Worm (Caenorhabditis elegans) whole organism, L2 larva: Measurements from ENCODE around the gene C49F8.14.

ENCODE experiments used
- C34F6.9 ChIP-seq: fragments of 150-350 bp; optimal IDR thresholded peaks from 2 replicates; lab custom pipeline; 2014; ENCODE audit warnings: missing biosample characterization, missing genetic modification characterization
- F13H6.1 ChIP-seq: sonication (generic microtip); optimal IDR thresholded peaks from 2 replicates; lab custom pipeline; 2016; ENCODE audit warnings: missing genetic modification characterization, missing compliant biosample characterization
- alr-1 ChIP-seq: fragments of 150-350 bp; optimal IDR thresholded peaks from 2 replicates; lab custom pipeline; 2014; ENCODE audit warnings: missing biosample characterization, missing genetic modification characterization
- ama-1 ChIP-seq: fragments of 150-350 bp; optimal IDR thresholded peaks from 2 replicates; lab custom pipeline; 2018; ENCODE audit warnings: inconsistent platforms
- blmp-1 ChIP-seq: sonication (generic microtip); optimal IDR thresholded peaks from 2 replicates; lab custom pipeline; 2017; ENCODE audit warnings: missing genetic modification characterization, mild to moderate bottlenecking, missing compliant biosample characterization, antibody characterized with exemption, moderate library complexity; ENCODE audit not compliant: insufficient read depth
- crh-2 ChIP-seq: sonication (generic microtip); optimal IDR thresholded peaks from 2 replicates; lab custom pipeline; 2017; ENCODE audit warnings: missing biosample characterization, missing genetic modification characterization
- dmd-4 ChIP-seq: sonication (generic microtip); optimal IDR thresholded peaks from 2 replicates; lab custom pipeline; 2017; ENCODE audit warnings: missing biosample characterization, missing genetic modification characterization
- egl-27 ChIP-seq: sonication (generic microtip); optimal IDR thresholded peaks from 3 replicates; lab custom pipeline; 2017; ENCODE audit warnings: missing biosample characterization, missing genetic modification reagents, missing genetic modification characterization
- elt-1 ChIP-seq: fragments of 150-350 bp; optimal IDR thresholded peaks from 2 replicates; lab custom pipeline; 2014; ENCODE audit warnings: missing biosample characterization, missing genetic modification characterization
- fos-1 ChIP-seq: fragments of 150-350 bp; optimal IDR thresholded peaks from 2 replicates; lab custom pipeline; 2014; ENCODE audit warnings: missing biosample characterization, missing genetic modification characterization
- lin-13 ChIP-seq: fragments of 150-350 bp; optimal IDR thresholded peaks from 2 replicates; lab custom pipeline; 2014; ENCODE audit warnings: missing biosample characterization, missing genetic modification reagents, missing genetic modification characterization
- lin-39 ChIP-seq: fragments of 150-350 bp; optimal IDR thresholded peaks from 2 replicates; lab custom pipeline; 2014; ENCODE audit warnings: missing biosample characterization, missing genetic modification reagents, missing genetic modification characterization
- lsy-2 ChIP-seq, 2 experiments: fragments of 150-350 bp in 1 of 2; sonication (generic microtip) in 1 of 2; optimal IDR thresholded peaks; 2 replicates each; lab custom pipeline; 2014 to 2017; ENCODE audit warnings: missing biosample characterization in 2 of 2, missing genetic modification characterization in 2 of 2
- mab-5 ChIP-seq: fragments of 150-350 bp; optimal IDR thresholded peaks from 2 replicates; lab custom pipeline; 2014; ENCODE audit warnings: missing biosample characterization, missing genetic modification characterization
- mdl-1 ChIP-seq, 2 experiments: fragments of 150-350 bp in 1 of 2; sonication (generic microtip) in 1 of 2; optimal IDR thresholded peaks; 2 replicates each; lab custom pipeline; 2017; ENCODE audit warnings: missing biosample characterization in 2 of 2, missing genetic modification characterization in 2 of 2
- nhr-10 ChIP-seq: sonication (generic microtip); optimal IDR thresholded peaks from 2 replicates; lab custom pipeline; 2017; ENCODE audit warnings: missing biosample characterization, missing genetic modification characterization
- nhr-11 ChIP-seq: fragments of 150-350 bp; optimal IDR thresholded peaks from 2 replicates; lab custom pipeline; 2014; ENCODE audit warnings: missing biosample characterization, missing genetic modification characterization
- nhr-129 ChIP-seq: fragments of 150-350 bp; optimal IDR thresholded peaks from 2 replicates; lab custom pipeline; 2014; ENCODE audit warnings: missing biosample characterization, missing genetic modification characterization
- nhr-25 ChIP-seq: fragments of 150-350 bp; sonication (generic microtip); optimal IDR thresholded peaks from 3 replicates; lab custom pipeline; 2014; ENCODE audit warnings: missing biosample characterization, missing genetic modification characterization
- nhr-6 ChIP-seq: fragments of 150-350 bp; optimal IDR thresholded peaks from 2 replicates; lab custom pipeline; 2014; ENCODE audit warnings: missing biosample characterization, missing genetic modification characterization
- peb-1 ChIP-seq: fragments of 150-350 bp; optimal IDR thresholded peaks from 2 replicates; lab custom pipeline; 2014; ENCODE audit warnings: missing biosample characterization, missing genetic modification characterization
- sem-4 ChIP-seq: fragments of 150-350 bp; optimal IDR thresholded peaks from 2 replicates; lab custom pipeline; 2014; ENCODE audit warnings: missing biosample characterization, missing genetic modification reagents, missing genetic modification characterization
- sma-3 ChIP-seq: sonication (generic microtip); optimal IDR thresholded peaks from 2 replicates; lab custom pipeline; 2016; ENCODE audit warnings: missing genetic modification reagents, missing genetic modification characterization, missing compliant biosample characterization
- sma-9 ChIP-seq, 2 experiments: fragments of 150-350 bp in 1 of 2; sonication (generic microtip) in 1 of 2; optimal IDR thresholded peaks; 2 replicates each; lab custom pipeline; 2014 to 2016; ENCODE audit warnings: missing genetic modification characterization in 2 of 2, mild to moderate bottlenecking in 1 of 2, missing biosample characterization in 1 of 2, missing compliant biosample characterization in 1 of 2, missing genetic modification reagents in 1 of 2, moderate library complexity in 1 of 2
- snpc-4 ChIP-seq: fragments of 150-350 bp; optimal IDR thresholded peaks from 2 replicates; lab custom pipeline; 2014; ENCODE audit warnings: missing biosample characterization, missing genetic modification characterization
- unc-62 ChIP-seq: fragments of 150-350 bp; optimal IDR thresholded peaks from 2 replicates; lab custom pipeline; 2014; ENCODE audit warnings: missing biosample characterization, missing genetic modification reagents, missing genetic modification characterization

The C49F8.14 gene

DNA sequence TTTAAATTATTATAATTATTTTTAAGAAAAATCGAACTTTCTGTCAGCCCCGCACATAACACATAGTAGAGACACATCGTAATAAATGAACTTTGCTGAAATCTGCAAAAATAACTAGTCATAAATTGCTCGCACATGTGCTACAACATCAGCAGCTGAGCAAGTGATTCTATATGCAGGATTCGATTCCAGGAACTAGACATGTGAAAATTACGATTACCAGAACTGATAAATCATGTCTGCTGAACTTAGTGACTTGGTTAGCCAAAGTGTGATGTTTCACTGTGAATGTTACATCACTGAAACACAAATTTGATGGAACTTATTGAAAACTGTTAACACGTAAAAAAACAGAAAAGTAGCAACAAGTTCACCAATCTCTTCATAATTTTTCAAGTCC, 29.5 kb downstream of the C49F8.14 start:
- TF ChIP-seq nhr-10 (tag; lab: Kevin White, UChicago) (no peak), nhr-6 (no peak), lin-39 (tag; lab: Kevin White, UChicago) (no peak), nhr-11 (tag; lab: Kevin White, UChicago) (no peak), sma-9 (GFP tag; optimal IDR thresholded peaks at IDR 0.05; lab: Kevin White, UChicago) (peak; percentile 8), sma-9 (tag; optimal IDR thresholded peaks at IDR 0.05; lab: Kevin White, UChicago) (no peak), dmd-4 (tag; lab: Kevin White, UChicago) (no peak), lsy-2 (tag; optimal IDR thresholded peaks at IDR 0.05; lab: Kevin White, UChicago) (no peak), ama-1 (lab: Kevin White, UChicago) (no peak), mab-5 (tag; lab: Kevin White, UChicago) (no peak)

ce11 chrX:13341853-13342252, 34.9 kb downstream of the C49F8.14 start:
- TF ChIP-seq sma-3 (no peak), fos-1 (tag; lab: Kevin White, UChicago) (peak; percentile 27)

ce11 chrX:13340970-13341369, 35.8 kb downstream of the C49F8.14 start:
- TF ChIP-seq mdl-1 (tag; optimal IDR thresholded peaks at IDR 0.05; lab: Kevin White, UChicago) (no peak), C34F6.9 (tag; lab: Kevin White, UChicago) (peak; percentile 35), dmd-4 (tag; lab: Kevin White, UChicago) (no peak), unc-62 (GFP tag; lab: Kevin White, UChicago) (no peak), elt-1 (tag; lab: Kevin White, UChicago) (no peak), lsy-2 (tag; optimal IDR thresholded peaks at IDR 0.05; lab: Kevin White, UChicago) (peak in 1 of 2 experiments; percentile 45), sem-4 (tag; lab: Kevin White, UChicago) (peak; percentile 29), sma-9 (GFP tag; optimal IDR thresholded peaks at IDR 0.05; lab: Kevin White, UChicago) (peak; percentile 77), sma-9 (tag; optimal IDR thresholded peaks at IDR 0.05; lab: Kevin White, UChicago) (no peak), F13H6.1 (peak; percentile 73), nhr-129 (tag; lab: Kevin White, UChicago) (peak; percentile 69)

- TF ChIP-seq fos-1 (tag; lab: Kevin White, UChicago) (peak; percentile 28), blmp-1 (tag; lab: Kevin White, UChicago) (no peak), mab-5 (tag; lab: Kevin White, UChicago) (no peak), lin-13 (no peak), crh-2 (tag; lab: Kevin White, UChicago) (no peak)
These were observed 37.6 kb downstream of the C49F8.14 start for ce11 chrX:13339029-13339626.

DNA sequence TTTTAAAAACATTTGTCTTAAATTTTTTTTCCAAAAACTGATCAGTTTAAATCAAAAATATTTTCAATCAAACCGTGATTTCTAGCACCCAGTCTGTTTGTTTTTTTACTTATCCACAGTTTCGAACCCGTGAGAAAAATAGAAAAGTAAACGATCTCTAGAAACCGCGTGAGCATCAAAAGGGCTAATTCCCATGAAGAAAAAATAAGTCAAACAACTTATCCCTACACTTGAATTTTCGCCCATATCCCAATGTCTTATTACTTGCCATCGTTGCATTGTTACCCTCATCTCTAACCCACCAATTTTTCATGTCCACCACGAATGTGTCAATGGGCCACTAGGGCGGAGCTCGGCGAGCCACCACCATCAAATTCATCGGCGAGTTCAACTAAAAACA, 39.0 kb downstream of the C49F8.14 start, which contains the start of gene ptr-24:
Gene ptr-24, plus strand, starts transcription at position 301 of the 400 bp plus-strand sequence.
- TF ChIP-seq egl-27 (tag; lab: Kevin White, UChicago) (no peak), F13H6.1 (no peak), lin-13 (no peak), lin-39 (tag; lab: Kevin White, UChicago) (no peak), elt-1 (tag; lab: Kevin White, UChicago) (no peak), sma-9 (GFP tag; optimal IDR thresholded peaks at IDR 0.05; lab: Kevin White, UChicago) (no peak), sma-9 (tag; optimal IDR thresholded peaks at IDR 0.05; lab: Kevin White, UChicago) (no peak), nhr-25 (tag; lab: Kevin White, UChicago) (no peak), mdl-1 (tag; optimal IDR thresholded peaks at IDR 0.05; lab: Kevin White, UChicago) (no peak), dmd-4 (tag; lab: Kevin White, UChicago) (no peak), peb-1 (tag; lab: Kevin White, UChicago) (no peak), alr-1 (tag; lab: Kevin White, UChicago) (no peak)

ce11 chrX:13337000-13337399, 39.7 kb downstream of the C49F8.14 start:
- TF ChIP-seq crh-2 (tag; lab: Kevin White, UChicago) (no peak), sem-4 (tag; lab: Kevin White, UChicago) (peak; percentile 18), mdl-1 (tag; optimal IDR thresholded peaks at IDR 0.05; lab: Kevin White, UChicago) (peak in 1 of 2 experiments; percentile 15), mab-5 (tag; lab: Kevin White, UChicago) (peak; percentile 32), C34F6.9 (tag; lab: Kevin White, UChicago) (peak; percentile 15), nhr-129 (tag; lab: Kevin White, UChicago) (peak; percentile 66), snpc-4 (tag; lab: Kevin White, UChicago) (no peak)
